Worm (Caenorhabditis elegans): ENCODE results near the gene C48A7.16.
"Not testable (repeated sequence)": the region's sequence is repeated elsewhere in the genome, so short reads cannot be mapped to it uniquely, and the experiment has no call there.

ce11 chrIV:7374847-7375246 lies 30.4 kb upstream of the C48A7.16 start, which contains the start of gene T12B3.3:
- TF ChIP-seq pha-4 (tag; optimal IDR thresholded peaks at IDR 0.05); jun-1 (tag; optimal IDR thresholded peaks at IDR 0.05); ztf-4 (tag; optimal IDR thresholded peaks at IDR 0.05); nhr-12 (tag; optimal IDR thresholded peaks at IDR 0.05); fkh-10 (GFP tag; optimal IDR thresholded peaks at IDR 0.05); nhr-11 (tag; optimal IDR thresholded peaks at IDR 0.05): not testable (repeated sequence)

All from whole organism, L3 larva.